Fruit fly (Drosophila melanogaster): ENCODE measurements around the gene chp.

dm6 chr3R:31218997-31219992, 8.8 kb upstream of the chp start, which contains the start of gene ATPsynC:
- TF ChIP-seq Dll (optimal IDR thresholded peaks at IDR 0.05) (no peak), psq (optimal IDR thresholded peaks at IDR 0.05) (no peak), pan (optimal IDR thresholded peaks at IDR 0.05) (no peak), CG8478 (optimal IDR thresholded peaks at IDR 0.05) (no peak)

All from whole organism.